Worm (Caenorhabditis elegans) whole organism, early embryonic: ENCODE measurements around the gene C04G6.2.
A peak's percentile ranks its signal among the peaks of the same experiment; 100 is the strongest.
"Not testable (repeated sequence)": the region's sequence is repeated elsewhere in the genome, so short reads cannot be mapped to it uniquely, and the experiment has no call there.

ENCODE experiments used
- B0310.2 ChIP-seq: sonication (generic microtip); optimal IDR thresholded peaks from 2 replicates; lab custom pipeline; 2016; ENCODE audit warnings: mild to moderate bottlenecking, missing genetic modification characterization, missing compliant biosample characterization
- F13C5.2 ChIP-seq: sonication (generic microtip); optimal IDR thresholded peaks from 2 replicates; lab custom pipeline; 2017; ENCODE audit warnings: mild to moderate bottlenecking, missing genetic modification characterization, inconsistent platforms, missing compliant biosample characterization
- aly-1 ChIP-seq: sonication (generic microtip); optimal IDR thresholded peaks from 2 replicates; lab custom pipeline; 2016; ENCODE audit warnings: missing genetic modification characterization, missing compliant biosample characterization
- ama-1 ChIP-seq: fragments of 150-350 bp; optimal IDR thresholded peaks from 2 replicates; lab custom pipeline; 2014
- ceh-13 ChIP-seq: fragments of 200-800 bp; sonication (Bioruptor generic); optimal IDR thresholded peaks from 2 replicates; lab custom pipeline; 2018; ENCODE audit warnings: mild to moderate bottlenecking, missing genetic modification characterization, missing compliant biosample characterization
- ceh-36 ChIP-seq: sonication (generic microtip); optimal IDR thresholded peaks from 2 replicates; lab custom pipeline; 2016; ENCODE audit warnings: missing genetic modification characterization, inconsistent platforms, missing compliant biosample characterization
- ets-7 ChIP-seq: sonication (generic microtip); optimal IDR thresholded peaks from 2 replicates; lab custom pipeline; 2016; ENCODE audit warnings: missing genotype, missing genetic modification characterization, missing compliant biosample characterization
- flt-1 ChIP-seq: fragments of 200-800 bp; sonication (Bioruptor generic); IDR thresholded peaks from 2 replicates; pipeline ENCODE4 v1.3.6; 2022; ENCODE audit warnings: missing genetic modification characterization, missing compliant biosample characterization
- hmbx-1 ChIP-seq: sonication (generic microtip); optimal IDR thresholded peaks from 2 replicates; lab custom pipeline; 2016; ENCODE audit warnings: mild to moderate bottlenecking, missing genetic modification characterization, missing compliant biosample characterization
- hmg-4 ChIP-seq: fragments of 200-800 bp; sonication (Bioruptor generic); optimal IDR thresholded peaks from 2 replicates; lab custom pipeline; 2018; ENCODE audit warnings: mild to moderate bottlenecking, missing genetic modification characterization, missing compliant biosample characterization
- hnd-1 ChIP-seq: sonication (generic microtip); optimal IDR thresholded peaks from 2 replicates; lab custom pipeline; 2016; ENCODE audit warnings: missing genetic modification characterization, missing compliant biosample characterization
- pes-1 ChIP-seq: fragments of 200-800 bp; sonication (Bioruptor generic); IDR thresholded peaks from 2 replicates; pipeline ENCODE4 v1.3.6; 2022; ENCODE audit warnings: missing genetic modification reagents, missing genetic modification characterization, missing compliant biosample characterization
- scrt-1 ChIP-seq: fragments of 200-800 bp; sonication (Bioruptor generic); IDR thresholded peaks from 2 replicates; pipeline ENCODE4 v1.3.6; 2022; ENCODE audit warnings: missing genetic modification characterization, missing compliant biosample characterization
- sea-1 ChIP-seq: fragments of 200-800 bp; sonication (Bioruptor generic); conservative IDR thresholded peaks from 2 replicates; pipeline ENCODE4 v1.3.6; 2022; ENCODE audit warnings: missing genetic modification characterization, missing compliant biosample characterization
- tbx-11 ChIP-seq: fragments of 200-800 bp; sonication (Bioruptor generic); IDR thresholded peaks from 2 replicates; pipeline ENCODE4 v1.3.6; 2022; ENCODE audit warnings: missing genetic modification characterization, missing compliant biosample characterization
- tbx-37 ChIP-seq: fragments of 200-800 bp; sonication (Bioruptor generic); conservative IDR thresholded peaks from 2 replicates; pipeline ENCODE4 v1.3.6; 2022; ENCODE audit warnings: missing genetic modification reagents, missing genetic modification characterization, missing compliant biosample characterization
- tra-4 ChIP-seq: sonication (generic microtip); optimal IDR thresholded peaks from 2 replicates; lab custom pipeline; 2017; ENCODE audit warnings: missing genetic modification characterization, missing compliant biosample characterization

Gene C04G6.2

ce11 chrII:5103189-5103588 is 10.2 kb downstream of the C04G6.2 start:
- TF ChIP-seq hmbx-1 (tag; lab: Kevin White, UChicago), result no peak

ce11 chrII:5103784-5104457 is 10.9 kb downstream of the C04G6.2 start, which contains the start of the genes C04G6.11 and mpk-2:
Gene C04G6.11, minus strand, starts transcription at chrII:5103834.
Gene mpk-2, plus strand, starts transcription at chrII:5104118.
- TF ChIP-seq hmg-4 (GFP tag; lab: Kevin White, UChicago) (no peak), aly-1 (tag; lab: Kevin White, UChicago) (no peak), sea-1 (GFP tag; lab: Robert Waterston, UW) (no peak), ceh-13 (no peak), flt-1 (no peak), ets-7 (no peak), tbx-11 (no peak), ceh-36 (no peak), hnd-1 (tag; lab: Kevin White, UChicago) (no peak), hmbx-1 (tag; lab: Kevin White, UChicago) (no peak), F13C5.2 (tag; lab: Kevin White, UChicago) (no peak), scrt-1 (no peak), ama-1 (lab: Kevin White, UChicago) (no peak), B0310.2 (no peak), pes-1 (GFP tag; lab: Robert Waterston, UW) (no peak)

ce11 chrII:5105020-5105419 is 12.0 kb downstream of the C04G6.2 start:
- peak; percentile 97 for TF ChIP-seq F13C5.2 (tag; lab: Kevin White, UChicago)
- peak; percentile 98 for TF ChIP-seq tbx-11
- peak; percentile 89 for TF ChIP-seq hmbx-1 (tag; lab: Kevin White, UChicago)
- TF ChIP-seq B0310.2, result peak; percentile 98
- TF ChIP-seq ceh-13, result peak; percentile 98
- peak; percentile 97 for TF ChIP-seq ceh-36
- TF ChIP-seq aly-1 (tag; lab: Kevin White, UChicago), result peak; percentile 99
- peak; percentile 92 for TF ChIP-seq hnd-1 (tag; lab: Kevin White, UChicago)
- peak; percentile 98 for TF ChIP-seq pes-1 (GFP tag; lab: Robert Waterston, UW)
- TF ChIP-seq scrt-1, result peak; percentile 99
- peak; percentile 99 for TF ChIP-seq hmg-4 (GFP tag; lab: Kevin White, UChicago)
- peak; percentile 82 for TF ChIP-seq tra-4 (tag; lab: Kevin White, UChicago)
- TF ChIP-seq tbx-37 (GFP tag; lab: Robert Waterston, UW), result peak; percentile 96
- TF ChIP-seq flt-1, result no peak; the same call in none of the 2 replicates
- peak; percentile 95 for TF ChIP-seq ets-7
- peak; percentile 97 for TF ChIP-seq sea-1 (GFP tag; lab: Robert Waterston, UW)
- TF ChIP-seq ama-1 (lab: Kevin White, UChicago), result no peak

ce11 chrII:5109693-5110092 is 16.7 kb downstream of the C04G6.2 start, which contains the start of gene F09C12.2:
Gene F09C12.2, plus strand, starts transcription at chrII:5110012.
- TF ChIP-seq sea-1 (GFP tag; lab: Robert Waterston, UW), result no peak
- no peak for TF ChIP-seq hnd-1 (tag; lab: Kevin White, UChicago)
- no peak for TF ChIP-seq hmbx-1 (tag; lab: Kevin White, UChicago)
- no peak for TF ChIP-seq B0310.2
- no peak for TF ChIP-seq flt-1
- no peak for TF ChIP-seq F13C5.2 (tag; lab: Kevin White, UChicago)
- TF ChIP-seq tbx-11, result no peak
- no peak for TF ChIP-seq pes-1 (GFP tag; lab: Robert Waterston, UW)
- TF ChIP-seq aly-1 (tag; lab: Kevin White, UChicago), result no peak
- no peak for TF ChIP-seq tbx-37 (GFP tag; lab: Robert Waterston, UW)
- no peak for TF ChIP-seq ceh-13

- TF ChIP-seq scrt-1, result no peak
Observed at ce11 chrII:5112082-5112481, 19.1 kb downstream of the C04G6.2 start, which contains the start of gene F09C12.8. Gene F09C12.8, plus strand, starts transcription at chrII:5112382.

ce11 chrII:5115235-5115634 is 22.2 kb downstream of the C04G6.2 start, which contains the start of gene msp-74:
Gene msp-74, minus strand, starts transcription at chrII:5115335.
- TF ChIP-seq ceh-36; sea-1 (GFP tag; lab: Robert Waterston, UW); flt-1: not testable (repeated sequence)

- TF ChIP-seq ama-1 (lab: Kevin White, UChicago) (no peak), ets-7 (no peak), pes-1 (GFP tag; lab: Robert Waterston, UW) (no peak), hmbx-1 (tag; lab: Kevin White, UChicago) (no peak), flt-1 (no peak), tra-4 (tag; lab: Kevin White, UChicago) (no peak), aly-1 (tag; lab: Kevin White, UChicago) (no peak), hnd-1 (tag; lab: Kevin White, UChicago) (no peak), ceh-13 (no peak), scrt-1 (no peak), tbx-37 (GFP tag; lab: Robert Waterston, UW) (no peak), hmg-4 (GFP tag; lab: Kevin White, UChicago) (no peak), ceh-36 (no peak), tbx-11 (no peak), F13C5.2 (tag; lab: Kevin White, UChicago) (no peak), B0310.2 (no peak)
Observed at ce11 chrII:5115733-5116132, 22.7 kb downstream of the C04G6.2 start, which contains the start of gene srsy-1. Gene srsy-1, plus strand, starts transcription at chrII:5116033.

- no peak for TF ChIP-seq tbx-11
- no peak for TF ChIP-seq flt-1
- TF ChIP-seq pes-1 (GFP tag; lab: Robert Waterston, UW), result no peak
- TF ChIP-seq ceh-13, result no peak
- no peak for TF ChIP-seq tbx-37 (GFP tag; lab: Robert Waterston, UW)
- no peak for TF ChIP-seq sea-1 (GFP tag; lab: Robert Waterston, UW)
- TF ChIP-seq hnd-1 (tag; lab: Kevin White, UChicago), result no peak
- TF ChIP-seq aly-1 (tag; lab: Kevin White, UChicago), result no peak
- TF ChIP-seq tra-4 (tag; lab: Kevin White, UChicago), result no peak
- TF ChIP-seq ceh-36, result no peak
- TF ChIP-seq hmbx-1 (tag; lab: Kevin White, UChicago), result no peak
Observed at ce11 chrII:5120612-5121011, 27.6 kb downstream of the C04G6.2 start.
